Worm (Caenorhabditis elegans) whole organism, L4 larva: ENCODE data around the gene hic-1.

Experiments
- mdl-1 ChIP-seq, 2 experiments: fragments of 150-350 bp in 1 of 2; sonication (generic microtip) in 1 of 2; optimal IDR thresholded peaks; 2 replicates each; lab custom pipeline; 2014 to 2017; ENCODE audit warnings: missing biosample characterization in 2 of 2, missing genetic modification characterization in 2 of 2
- nhr-10 ChIP-seq: fragments of 150-350 bp; optimal IDR thresholded peaks from 2 replicates; lab custom pipeline; 2014; ENCODE audit warnings: missing biosample characterization, missing genetic modification characterization
- nhr-25 ChIP-seq: sonication (generic microtip); optimal IDR thresholded peaks from 2 replicates; lab custom pipeline; 2017; ENCODE audit warnings: missing genetic modification characterization, mild to moderate bottlenecking, missing compliant biosample characterization, antibody characterized with exemption, moderate library complexity, borderline replicate concordance; ENCODE audit not compliant: insufficient read depth
- rbr-2 ChIP-seq: sonication (generic microtip); optimal IDR thresholded peaks from 2 replicates; lab custom pipeline; 2016; ENCODE audit warnings: missing genotype, missing genetic modification characterization, missing compliant biosample characterization

DNA sequence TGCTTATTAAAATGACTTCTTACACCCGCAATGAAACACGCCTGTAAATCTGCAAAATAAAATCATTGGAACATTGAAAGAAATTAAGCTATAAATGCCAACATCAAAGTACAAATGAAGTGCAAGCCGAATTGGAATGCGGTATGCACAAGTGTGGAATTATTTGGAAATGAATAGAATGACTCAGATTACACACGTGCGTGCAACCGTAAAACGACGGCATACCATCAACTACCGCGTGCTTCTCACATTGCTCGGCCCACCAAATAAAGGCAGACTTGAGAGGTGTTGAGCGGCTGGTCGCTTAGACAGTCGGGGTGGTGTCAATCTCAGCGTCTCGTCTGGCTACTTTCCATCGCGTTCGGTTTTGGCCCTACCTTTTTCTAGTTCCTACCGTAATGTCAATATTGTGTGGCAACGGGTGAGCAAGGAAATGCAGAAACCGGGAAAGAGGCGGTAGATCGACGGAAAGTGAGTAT is 36.2 kb downstream of the hic-1 start, which contains the start of gene aaim-1:
- TF ChIP-seq nhr-10 (tag; lab: Kevin White, UChicago), result no peak
- no peak for TF ChIP-seq nhr-25 (tag; lab: Kevin White, UChicago)
- no peak for TF ChIP-seq rbr-2
- TF ChIP-seq mdl-1 (tag; optimal IDR thresholded peaks at IDR 0.05; lab: Kevin White, UChicago), result no peak
